Worm (Caenorhabditis elegans): ENCODE results near the gene F58G1.2.

F58G1.2 gene

ce11 chrII:12897361-12897760, 21.4 kb downstream of the F58G1.2 start:
- no peak for TF ChIP-seq him-1 (tag; optimal IDR thresholded peaks at IDR 0.05)
- TF ChIP-seq dao-5 (tag; optimal IDR thresholded peaks at IDR 0.05): no peak
- TF ChIP-seq W03F9.2 (tag; optimal IDR thresholded peaks at IDR 0.05): no peak

- TF ChIP-seq dao-5 (tag; optimal IDR thresholded peaks at IDR 0.05) (no peak), him-1 (tag; optimal IDR thresholded peaks at IDR 0.05) (no peak), W03F9.2 (tag; optimal IDR thresholded peaks at IDR 0.05) (no peak)
Observed at ce11 chrII:12896666-12897065, 22.1 kb downstream of the F58G1.2 start.

- TF ChIP-seq dao-5 (tag; optimal IDR thresholded peaks at IDR 0.05): no peak
Observed at ce11 chrII:12895078-12895670, 23.6 kb downstream of the F58G1.2 start, which contains the start of the genes clec-62 and clec-63. Gene clec-62, minus strand, starts transcription at chrII:12895128. Gene clec-63, plus strand, starts transcription at chrII:12895638.

- TF ChIP-seq W03F9.2 (tag; optimal IDR thresholded peaks at IDR 0.05) (no peak), dao-5 (tag; optimal IDR thresholded peaks at IDR 0.05) (no peak), him-1 (tag; optimal IDR thresholded peaks at IDR 0.05) (no peak)
Observed at ce11 chrII:12892407-12892806, 26.4 kb downstream of the F58G1.2 start.

- TF ChIP-seq dao-5 (tag; optimal IDR thresholded peaks at IDR 0.05): no peak
- TF ChIP-seq him-1 (tag; optimal IDR thresholded peaks at IDR 0.05): no peak
Observed at ce11 chrII:12888471-12888870, 30.3 kb downstream of the F58G1.2 start, which contains the start of gene F35C5.3. Gene F35C5.3, plus strand, starts transcription at chrII:12888771.

- TF ChIP-seq him-1 (tag; optimal IDR thresholded peaks at IDR 0.05) (no peak), W03F9.2 (tag; optimal IDR thresholded peaks at IDR 0.05) (no peak), dao-5 (tag; optimal IDR thresholded peaks at IDR 0.05) (no peak)
Observed at ce11 chrII:12884972-12885371, 33.8 kb downstream of the F58G1.2 start, which contains the start of gene sra-14. Gene sra-14, plus strand, starts transcription at chrII:12885272.

- TF ChIP-seq W03F9.2 (tag; optimal IDR thresholded peaks at IDR 0.05) (no peak), him-1 (tag; optimal IDR thresholded peaks at IDR 0.05) (no peak), dao-5 (tag; optimal IDR thresholded peaks at IDR 0.05) (no peak)
Observed at ce11 chrII:12880406-12880805, 38.4 kb downstream of the F58G1.2 start, which contains the start of gene F35C5.1. Gene F35C5.1, plus strand, starts transcription at chrII:12880804.

ce11 chrII:12879758-12880157, 39.1 kb downstream of the F58G1.2 start:
- no peak for TF ChIP-seq dao-5 (tag; optimal IDR thresholded peaks at IDR 0.05)
- TF ChIP-seq him-1 (tag; optimal IDR thresholded peaks at IDR 0.05): no peak
- no peak for TF ChIP-seq W03F9.2 (tag; optimal IDR thresholded peaks at IDR 0.05)

ce11 chrII:12878697-12879096, 40.1 kb downstream of the F58G1.2 start:
- TF ChIP-seq W03F9.2 (tag; optimal IDR thresholded peaks at IDR 0.05) (no peak), him-1 (tag; optimal IDR thresholded peaks at IDR 0.05) (no peak), dao-5 (tag; optimal IDR thresholded peaks at IDR 0.05) (no peak)

ce11 chrII:12878071-12878668, 40.6 kb downstream of the F58G1.2 start, which contains the start of gene gsy-1:
Gene gsy-1, minus strand, starts transcription at chrII:12878121.
- no peak for TF ChIP-seq dao-5 (tag; optimal IDR thresholded peaks at IDR 0.05)
- no peak for TF ChIP-seq him-1 (tag; optimal IDR thresholded peaks at IDR 0.05)
- no peak for TF ChIP-seq W03F9.2 (tag; optimal IDR thresholded peaks at IDR 0.05)

- no peak for TF ChIP-seq him-1 (tag; optimal IDR thresholded peaks at IDR 0.05)
- TF ChIP-seq W03F9.2 (tag; optimal IDR thresholded peaks at IDR 0.05): no peak
- TF ChIP-seq dao-5 (tag; optimal IDR thresholded peaks at IDR 0.05): no peak
Observed at ce11 chrII:12866079-12866478, 52.7 kb downstream of the F58G1.2 start.

ce11 chrII:12865604-12866003, 53.2 kb downstream of the F58G1.2 start, which contains the start of gene snf-5:
Gene snf-5, minus strand, starts transcription at chrII:12865785.
- TF ChIP-seq dao-5 (tag; optimal IDR thresholded peaks at IDR 0.05): no peak
- TF ChIP-seq him-1 (tag; optimal IDR thresholded peaks at IDR 0.05): no peak
- no peak for TF ChIP-seq W03F9.2 (tag; optimal IDR thresholded peaks at IDR 0.05)
